Fruit fly (Drosophila melanogaster): ENCODE data around the gene CAH5.
A peak's percentile ranks its signal among the peaks of the same experiment; 100 is the strongest.

The CAH5 gene

DNA sequence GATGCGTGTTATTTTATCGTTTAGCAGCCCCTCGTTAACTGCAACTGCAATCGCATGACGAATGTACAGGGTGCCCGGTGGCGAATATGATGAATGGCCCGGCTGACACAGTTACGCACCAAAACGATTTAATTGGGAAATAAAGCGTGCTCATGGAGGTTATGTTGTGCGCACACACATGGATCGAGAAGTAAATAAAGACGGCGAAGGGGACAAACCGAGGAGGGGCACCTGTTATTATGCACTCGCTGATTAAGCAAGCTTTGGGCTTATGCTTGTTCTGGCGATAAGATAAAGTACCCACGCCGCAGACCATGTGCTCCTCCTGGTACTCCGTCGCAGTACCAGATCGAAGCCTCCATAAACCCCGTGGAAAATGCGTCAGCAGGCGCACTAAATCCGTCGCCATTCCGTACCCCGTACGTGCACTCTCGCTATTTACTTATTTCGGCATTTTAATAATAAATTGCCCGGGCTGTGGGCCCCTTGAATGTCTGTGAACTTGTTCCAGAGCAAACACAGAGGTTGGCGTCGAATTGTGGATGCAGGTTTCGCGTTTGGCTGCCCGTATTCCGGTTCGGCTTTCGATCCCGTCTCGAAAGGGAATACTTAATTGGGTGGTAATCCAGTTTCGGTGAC, 37.2 kb upstream of the CAH5 start (continued):
- TF ChIP-seq lilli (GFP tag; optimal IDR thresholded peaks at IDR 0.05) (no peak), onecut (GFP tag; IDR thresholded peaks at IDR 0.05) (no peak; the same call in 1 of the 2 replicates), E2f1 (GFP tag; IDR thresholded peaks at IDR 0.05) (no peak), CG17361 (GFP tag; IDR thresholded peaks at IDR 0.05) (no peak), sug (tag; optimal IDR thresholded peaks at IDR 0.05) (peak; percentile 62), Gsc (GFP tag; IDR thresholded peaks at IDR 0.05) (no peak), slou (GFP tag; optimal IDR thresholded peaks at IDR 0.05) (no peak), CG3407 (GFP tag; optimal IDR thresholded peaks at IDR 0.05) (no peak), stwl (tag; optimal IDR thresholded peaks at IDR 0.05) (no peak), Max (GFP tag; optimal IDR thresholded peaks at IDR 0.05) (peak; percentile 15), Lhr (GFP tag; optimal IDR thresholded peaks at IDR 0.05) (no peak), CG34422 (GFP tag; IDR thresholded peaks at IDR 0.05) (peak; percentile 39; the same call in 1 of the 3 replicates), zfh2 (GFP tag; optimal IDR thresholded peaks at IDR 0.05) (no peak), sisA (GFP tag; IDR thresholded peaks at IDR 0.05) (no peak), CG11696 (GFP tag; IDR thresholded peaks at IDR 0.05) (no peak), p53 (GFP tag; optimal IDR thresholded peaks at IDR 0.05) (no peak), CG17802 (tag; optimal IDR thresholded peaks at IDR 0.05) (no peak), tap (tag; optimal IDR thresholded peaks at IDR 0.05) (no peak), Sry-β (GFP tag; optimal IDR thresholded peaks at IDR 0.05) (no peak), CG6854 (GFP tag; optimal IDR thresholded peaks at IDR 0.05) (no peak), Bteb2 (GFP tag; optimal IDR thresholded peaks at IDR 0.05) (no peak), Antp (GFP tag; optimal IDR thresholded peaks at IDR 0.05) (no peak), HLHmδ (GFP tag; optimal IDR thresholded peaks at IDR 0.05) (no peak), CG13296 (GFP tag; optimal IDR thresholded peaks at IDR 0.05) (no peak), ftz-f1 (GFP tag; optimal IDR thresholded peaks at IDR 0.05) (no peak), BEAF-32 (GFP tag; optimal IDR thresholded peaks at IDR 0.05) (no peak), CG11560 (tag; IDR thresholded peaks at IDR 0.05) (no peak), CG18011 (GFP tag; optimal IDR thresholded peaks at IDR 0.05) (no peak), lbe (GFP tag; optimal IDR thresholded peaks at IDR 0.05) (peak; percentile 43), fd96Cb (tag; optimal IDR thresholded peaks at IDR 0.05) (no peak), CG11456 (GFP tag; IDR thresholded peaks at IDR 0.05) (0 out of 3 replicates have a peak, but pooled peaks have one; percentile 39), CG1024 (GFP tag; IDR thresholded peaks at IDR 0.05) (no peak), gsb-n (tag; optimal IDR thresholded peaks at IDR 0.05) (no peak), Sox102F (GFP tag; optimal IDR thresholded peaks at IDR 0.05) (no peak), kni (GFP tag; optimal IDR thresholded peaks at IDR 0.05) (no peak), Pdp1 (GFP tag; optimal IDR thresholded peaks at IDR 0.05) (peak in 1 of 2 experiments; percentile 93)

DNA sequence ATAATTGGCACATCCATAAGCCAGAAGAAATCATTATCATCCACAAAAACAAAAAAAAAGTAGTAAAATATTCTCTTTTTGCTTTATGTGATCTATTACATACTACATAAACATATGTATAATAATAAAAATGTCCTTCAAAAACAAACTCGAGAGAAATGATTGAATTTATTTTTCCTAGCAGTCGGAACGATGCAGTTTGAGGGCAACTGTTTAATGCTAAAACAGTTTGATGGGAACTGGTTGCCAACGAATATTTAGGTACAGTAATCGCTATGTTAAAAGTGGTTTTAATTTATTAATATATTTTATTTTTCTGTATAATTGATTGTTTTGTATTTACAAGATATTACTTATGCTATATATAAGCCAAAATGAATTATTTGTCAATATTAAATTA, 31.3 kb upstream of the CAH5 start:
- TF ChIP-seq Tbp (GFP tag; optimal IDR thresholded peaks at IDR 0.05) (peak; percentile 8), CG2199 (GFP tag; IDR thresholded peaks at IDR 0.05) (peak; percentile 75; the same call in 1 of the 3 replicates), CG42726 (GFP tag; IDR thresholded peaks at IDR 0.05; ENCODE audit: partially characterized antibody) (0 out of 2 replicates have a peak, but pooled peaks have one; percentile 9), CG6654 (GFP tag; optimal IDR thresholded peaks at IDR 0.05) (peak; percentile 98), CG6813 (GFP tag; optimal IDR thresholded peaks at IDR 0.05) (no peak), Ssrp (tag; optimal IDR thresholded peaks at IDR 0.05) (peak; percentile 1), Opbp (GFP tag; IDR thresholded peaks at IDR 0.05; ENCODE audit: partially characterized antibody) (peak; percentile 11; the same call in 1 of the 3 replicates), CG5245 (GFP tag; optimal IDR thresholded peaks at IDR 0.05) (no peak), Hmr (GFP tag; optimal IDR thresholded peaks at IDR 0.05) (no peak), CG6791 (GFP tag; IDR thresholded peaks at IDR 0.05; ENCODE audit: partially characterized antibody) (0 out of 3 replicates have a peak, but pooled peaks have one; percentile 40), dm (GFP tag; optimal IDR thresholded peaks at IDR 0.05) (no peak), caup (GFP tag; optimal IDR thresholded peaks at IDR 0.05; ENCODE audit: severe bottlenecking) (no peak), pita (GFP tag; optimal IDR thresholded peaks at IDR 0.05) (peak; percentile 8)
